Fruit fly (Drosophila melanogaster) whole organism, embryonic: Measurements from ENCODE around the gene CG4951.

ENCODE experiments used
- ATbp ChIP-seq: fragments of 200-800 bp; sonication (Bioruptor generic); optimal IDR thresholded peaks from 2 replicates; lab custom pipeline; 2017; ENCODE audit warnings: missing biosample characterization, mild to moderate bottlenecking, missing genetic modification characterization, missing genetic modification reagents
- Adf1 ChIP-seq: fragments of 200-800 bp; sonication (Bioruptor generic); IDR thresholded peaks from 2 replicates; pipeline ENCODE4 v1.3.6; 2022; ENCODE audit warnings: missing biosample characterization, missing genetic modification characterization
- Aef1 ChIP-seq: fragments of 200-800 bp; sonication (Bioruptor generic); IDR thresholded peaks from 3 replicates; pipeline ENCODE4 v1.3.6; 2022; ENCODE audit warnings: missing biosample characterization, missing genetic modification characterization
- Atf6 ChIP-seq: fragments of 200-800 bp; sonication (Bioruptor generic); IDR thresholded peaks from 2 replicates; pipeline ENCODE4 v1.3.6; 2022; ENCODE audit warnings: missing biosample characterization, missing genetic modification characterization
- BEAF-32 ChIP-seq: fragments of 200-800 bp; sonication (Bioruptor generic); optimal IDR thresholded peaks from 3 replicates; lab custom pipeline; 2017; ENCODE audit warnings: missing biosample characterization, missing genetic modification characterization, mild to moderate bottlenecking, moderate library complexity, missing genetic modification reagents
- C15 ChIP-seq: fragments of 200-800 bp; sonication (Bioruptor generic); IDR thresholded peaks from 3 replicates; pipeline ENCODE4 v1.3.6; 2022; ENCODE audit warnings: missing biosample characterization, missing genetic modification characterization
- CG10147 ChIP-seq: fragments of 200-800 bp; sonication (Bioruptor generic); optimal IDR thresholded peaks from 2 replicates; lab custom pipeline; 2019; ENCODE audit warnings: missing biosample characterization, mild to moderate bottlenecking, missing genetic modification characterization, moderate library complexity
- CG10321 ChIP-seq: fragments of 200-800 bp; sonication (Bioruptor generic); IDR thresholded peaks from 2 replicates; pipeline ENCODE4 v1.3.6; 2022; ENCODE audit warnings: missing biosample characterization, missing genetic modification characterization
- CG11723 ChIP-seq: fragments of 200-800 bp; sonication (Bioruptor generic); optimal IDR thresholded peaks from 2 replicates; lab custom pipeline; 2017; ENCODE audit warnings: missing biosample characterization, mild to moderate bottlenecking, missing genetic modification characterization
- CG12236 ChIP-seq: fragments of 200-800 bp; sonication (Bioruptor generic); optimal IDR thresholded peaks from 2 replicates; lab custom pipeline; 2016; ENCODE audit warnings: missing biosample characterization, missing genetic modification characterization
- CG13624 ChIP-seq: fragments of 200-800 bp; sonication (Bioruptor generic); optimal IDR thresholded peaks from 2 replicates; lab custom pipeline; 2016; ENCODE audit warnings: missing biosample characterization, missing genetic modification characterization
- CG13894 ChIP-seq: fragments of 200-800 bp; sonication (Bioruptor generic); optimal IDR thresholded peaks from 3 replicates; lab custom pipeline; 2018; ENCODE audit warnings: missing biosample characterization, mild to moderate bottlenecking, missing genetic modification characterization, moderate library complexity
- CG15479 ChIP-seq: fragments of 200-800 bp; sonication (Bioruptor generic); optimal IDR thresholded peaks from 3 replicates; lab custom pipeline; 2019; ENCODE audit warnings: missing biosample characterization, mild to moderate bottlenecking, missing genetic modification characterization, moderate library complexity
- CG1602 ChIP-seq: fragments of 200-800 bp; sonication (Bioruptor generic); optimal IDR thresholded peaks from 3 replicates; lab custom pipeline; 2016; ENCODE audit warnings: missing biosample characterization, missing genetic modification characterization
- CG16863 ChIP-seq: fragments of 200-800 bp; sonication (Bioruptor generic); optimal IDR thresholded peaks from 3 replicates; lab custom pipeline; 2016; ENCODE audit warnings: missing biosample characterization, missing genetic modification characterization
- CG17568 ChIP-seq: fragments of 200-800 bp; sonication (Bioruptor generic); optimal IDR thresholded peaks from 2 replicates; lab custom pipeline; 2018; ENCODE audit warnings: missing biosample characterization, mild to moderate bottlenecking, missing genetic modification characterization, moderate library complexity
- CG2889 ChIP-seq: fragments of 200-800 bp; sonication (Bioruptor generic); IDR thresholded peaks from 3 replicates; pipeline ENCODE4 v1.3.6; 2022; ENCODE audit warnings: missing biosample characterization, missing genetic modification characterization
- CG30020 ChIP-seq: fragments of 200-800 bp; optimal IDR thresholded peaks from 2 replicates; lab custom pipeline; 2019; ENCODE audit warnings: missing biosample characterization, mild to moderate bottlenecking, missing genetic modification characterization, moderate library complexity
- CG31441 ChIP-seq: fragments of 200-800 bp; sonication (Bioruptor generic); IDR thresholded peaks from 2 replicates; pipeline ENCODE4 v1.3.6; 2022; ENCODE audit warnings: missing biosample characterization, missing genetic modification characterization
- CG32767 ChIP-seq: fragments of 200-800 bp; sonication (Bioruptor generic); IDR thresholded peaks from 2 replicates; pipeline ENCODE4 v1.3.6; 2022; ENCODE audit warnings: missing biosample characterization, missing genetic modification characterization
- CG34224 ChIP-seq: fragments of 200-800 bp; sonication (Bioruptor generic); IDR thresholded peaks from 3 replicates; pipeline ENCODE4 v1.3.6; 2022; ENCODE audit warnings: missing biosample characterization, missing genetic modification characterization; ENCODE audit not compliant: partially characterized antibody
- CG4617 ChIP-seq: fragments of 200-800 bp; sonication (Bioruptor generic); optimal IDR thresholded peaks from 3 replicates; lab custom pipeline; 2016; ENCODE audit warnings: missing biosample characterization, missing genetic modification characterization, borderline replicate concordance
- CG5180 ChIP-seq: fragments of 200-800 bp; sonication (Bioruptor generic); optimal IDR thresholded peaks from 3 replicates; lab custom pipeline; 2017; ENCODE audit warnings: missing biosample characterization, missing genetic modification characterization, mild to moderate bottlenecking, moderate library complexity, missing genetic modification reagents
- CG6791 ChIP-seq: fragments of 200-800 bp; sonication (Bioruptor generic); IDR thresholded peaks from 3 replicates; pipeline ENCODE4 v1.3.6; 2022; ENCODE audit warnings: missing biosample characterization, missing genetic modification characterization; ENCODE audit not compliant: partially characterized antibody
- CG8281 ChIP-seq: fragments of 200-800 bp; sonication (Bioruptor generic); optimal IDR thresholded peaks from 2 replicates; lab custom pipeline; 2018; ENCODE audit warnings: missing biosample characterization, mild to moderate bottlenecking, missing genetic modification characterization, moderate library complexity
- CrebB ChIP-seq: fragments of 200-800 bp; sonication (Bioruptor generic); optimal IDR thresholded peaks from 3 replicates; lab custom pipeline; 2018; ENCODE audit warnings: missing biosample characterization, mild to moderate bottlenecking, missing genetic modification characterization
- D ChIP-seq, 2 experiments: fragments of 200-800 bp in 1 of 2; fragments of >200 bp in 1 of 2; sonication (Bioruptor generic) in 1 of 2; optimal IDR thresholded peaks; 2 replicates in 1 of 2; 3 replicates in 1 of 2; lab custom pipeline; 2017; ENCODE audit warnings: mild to moderate bottlenecking in 1 of 2, missing biosample characterization in 1 of 2, missing genetic modification characterization in 1 of 2, missing genetic modification reagents in 1 of 2
- Eip74EF ChIP-seq, 2 experiments: fragments of 200-800 bp in 1 of 2; fragments of >200 bp in 1 of 2; sonication (Bioruptor generic) in 1 of 2; optimal IDR thresholded peaks; 2 replicates each; lab custom pipeline; 2017 to 2019; ENCODE audit warnings: missing biosample characterization in 2 of 2, missing genetic modification characterization in 2 of 2, mild to moderate bottlenecking in 1 of 2, moderate library complexity in 1 of 2
- HmgZ ChIP-seq: fragments of 200-800 bp; sonication (Bioruptor generic); optimal IDR thresholded peaks from 2 replicates; lab custom pipeline; 2018; ENCODE audit warnings: missing biosample characterization, mild to moderate bottlenecking, missing genetic modification characterization
- Hsf ChIP-seq: fragments of 200-800 bp; sonication (Bioruptor generic); optimal IDR thresholded peaks from 3 replicates; lab custom pipeline; 2016; ENCODE audit warnings: missing biosample characterization, missing genetic modification characterization
- Jarid2 ChIP-seq: fragments of 200-800 bp; sonication (Bioruptor generic); optimal IDR thresholded peaks from 3 replicates; lab custom pipeline; 2017; ENCODE audit warnings: mild to moderate bottlenecking, missing biosample characterization, missing genetic modification reagents, missing genetic modification characterization
- Mrtf ChIP-seq: fragments of 200-800 bp; sonication (Bioruptor generic); IDR thresholded peaks from 3 replicates; pipeline ENCODE4 v1.3.6; 2022; ENCODE audit warnings: missing biosample characterization, missing genetic modification characterization
- Myb ChIP-seq: fragments of 200-800 bp; sonication (Bioruptor generic); optimal IDR thresholded peaks from 2 replicates; lab custom pipeline; 2016; ENCODE audit warnings: missing biosample characterization, missing genetic modification characterization
- Oaz ChIP-seq: fragments of 200-800 bp; sonication (Bioruptor generic); IDR thresholded peaks from 2 replicates; pipeline ENCODE4 v1.3.6; 2022; ENCODE audit warnings: missing biosample characterization, missing genetic modification characterization
- ac ChIP-seq: fragments of 200-800 bp; sonication (Bioruptor generic); optimal IDR thresholded peaks from 3 replicates; lab custom pipeline; 2017; ENCODE audit warnings: missing biosample characterization, mild to moderate bottlenecking, missing genetic modification characterization
- az2 ChIP-seq: fragments of 200-800 bp; sonication (Bioruptor generic); optimal IDR thresholded peaks from 3 replicates; lab custom pipeline; 2016; ENCODE audit warnings: missing biosample characterization, missing genetic modification characterization
- cg ChIP-seq: fragments of 200-800 bp; sonication (Bioruptor generic); optimal IDR thresholded peaks from 3 replicates; lab custom pipeline; 2019; ENCODE audit warnings: missing biosample characterization, mild to moderate bottlenecking, missing genetic modification characterization, moderate library complexity
- chn ChIP-seq: fragments of 200-800 bp; sonication (Bioruptor generic); optimal IDR thresholded peaks from 2 replicates; lab custom pipeline; 2016; ENCODE audit warnings: missing biosample characterization, missing genetic modification characterization
- crc ChIP-seq: fragments of 200-800 bp; sonication (Bioruptor generic); optimal IDR thresholded peaks from 2 replicates; lab custom pipeline; 2016; ENCODE audit warnings: missing biosample characterization, missing genetic modification characterization
- da ChIP-seq: fragments of 200-800 bp; sonication (Bioruptor generic); optimal IDR thresholded peaks from 2 replicates; lab custom pipeline; 2016; ENCODE audit warnings: missing biosample characterization, missing genetic modification characterization
- fru ChIP-seq: fragments of >200 bp; optimal IDR thresholded peaks from 2 replicates; lab custom pipeline; 2017
- hbn ChIP-seq: fragments of 200-800 bp; sonication (Bioruptor generic); IDR thresholded peaks from 2 replicates; pipeline ENCODE4 v1.3.6; 2022; ENCODE audit warnings: missing biosample characterization, missing genetic modification characterization; ENCODE audit not compliant: partially characterized antibody
- kah ChIP-seq: fragments of 200-800 bp; sonication (Bioruptor generic); optimal IDR thresholded peaks from 2 replicates; lab custom pipeline; 2018; ENCODE audit warnings: missing biosample characterization, mild to moderate bottlenecking, missing genetic modification characterization
- klu ChIP-seq: fragments of 200-800 bp; sonication (Bioruptor generic); IDR thresholded peaks from 2 replicates; pipeline ENCODE4 v1.3.6; 2022; ENCODE audit warnings: missing biosample characterization, missing genetic modification characterization
- repo ChIP-seq: fragments of 200-800 bp; sonication (Bioruptor generic); optimal IDR thresholded peaks from 2 replicates; lab custom pipeline; 2016; ENCODE audit warnings: missing biosample characterization, missing genetic modification characterization
- row ChIP-seq: fragments of 200-800 bp; sonication (Bioruptor generic); IDR thresholded peaks from 3 replicates; pipeline ENCODE4 v1.3.6; 2022; ENCODE audit warnings: missing biosample characterization, missing genetic modification characterization
- tgo ChIP-seq: fragments of 200-800 bp; sonication (Bioruptor generic); IDR thresholded peaks from 3 replicates; pipeline ENCODE4 v1.3.6; 2022; ENCODE audit warnings: missing biosample characterization, missing genetic modification characterization
- tio ChIP-seq: fragments of 200-800 bp; sonication (Bioruptor generic); optimal IDR thresholded peaks from 2 replicates; lab custom pipeline; 2017; ENCODE audit warnings: missing biosample characterization, missing genetic modification characterization, inconsistent platforms
- trh ChIP-seq: fragments of 200-800 bp; sonication (Bioruptor generic); optimal IDR thresholded peaks from 2 replicates; lab custom pipeline; 2016; ENCODE audit warnings: missing biosample characterization, missing genetic modification characterization
- unc-4 ChIP-seq: fragments of 200-800 bp; sonication (Bioruptor generic); IDR thresholded peaks from 2 replicates; pipeline ENCODE4 v1.3.6; 2022; ENCODE audit warnings: missing biosample characterization, missing genetic modification characterization; ENCODE audit not compliant: partially characterized antibody

The CG4951 gene

DNA sequence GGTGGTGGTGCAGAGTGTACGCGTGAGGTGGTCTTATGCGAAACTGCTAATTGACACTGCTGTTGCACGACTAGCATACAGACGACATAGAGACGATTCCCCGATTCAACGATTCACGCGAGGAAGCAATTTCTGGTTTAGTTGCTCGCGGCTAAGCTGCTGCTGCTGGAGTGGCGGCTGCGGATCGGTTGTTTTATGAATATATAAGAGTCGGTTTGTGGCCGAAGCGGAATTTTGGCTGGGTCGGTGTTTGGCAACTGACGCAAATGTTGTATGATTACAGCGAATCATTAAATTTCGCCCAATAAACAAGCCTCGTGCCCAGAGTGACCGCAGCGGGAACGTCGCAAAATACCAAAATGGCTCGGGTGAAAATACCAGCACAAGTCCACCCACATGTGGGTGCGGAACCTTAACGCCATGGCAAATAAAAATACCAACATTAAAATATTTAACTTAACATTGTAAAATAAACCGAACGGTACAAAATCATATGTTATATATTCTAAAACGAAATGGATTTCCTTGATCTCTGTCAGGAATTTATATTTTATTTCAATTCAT, 6.1 kb downstream of the CG4951 start, which contains the start of gene mfrn (continued):
- TF ChIP-seq cg (GFP tag; lab: Kevin White, UChicago) (no peak), trh (GFP tag; lab: Kevin White, UChicago) (no peak), repo (GFP tag; lab: Kevin White, UChicago) (no peak), tgo (no peak), HmgZ (tag; lab: Kevin White, UChicago) (peak; percentile 30), ac (GFP tag; lab: Kevin White, UChicago) (no peak), Eip74EF (GFP tag; optimal IDR thresholded peaks at IDR 0.05; lab: Kevin White, UChicago) (no peak), Aef1 (GFP tag; lab: Robert Waterston, UW) (no peak), Atf6 (GFP tag; lab: Robert Waterston, UW) (no peak), CG2889 (GFP tag; lab: Robert Waterston, UW) (no peak), CG12236 (no peak), ATbp (no peak), row (GFP tag; lab: Robert Waterston, UW) (peak; percentile 5; the same call in 1 of the 3 replicates), hbn (no peak), tio (no peak), Myb (no peak), CG10321 (no peak), CG10147 (no peak), CG16863 (GFP tag; lab: Kevin White, UChicago) (no peak), klu (GFP tag; lab: Robert Waterston, UW) (peak; percentile 16; the same call in 1 of the 2 replicates), unc-4 (GFP tag; lab: Robert Waterston, UW) (no peak), CG4617 (GFP tag; lab: Kevin White, UChicago) (peak; percentile 46), CG8281 (tag; lab: Kevin White, UChicago) (no peak), CG34224 (GFP tag; lab: Robert Waterston, UW) (peak; percentile 29; the same call in 1 of the 3 replicates), C15 (GFP tag; lab: Robert Waterston, UW) (no peak), CG11723 (GFP tag; lab: Kevin White, UChicago) (no peak), az2 (GFP tag; lab: Kevin White, UChicago) (no peak), CG30020 (tag; lab: Kevin White, UChicago) (no peak), Jarid2 (GFP tag; lab: Kevin White, UChicago) (peak; percentile 22), CG32767 (no peak), CG17568 (GFP tag; lab: Kevin White, UChicago) (no peak), Oaz (no peak), crc (GFP tag; lab: Kevin White, UChicago) (no peak), fru (lab: Kevin White, UChicago) (no peak), kah (GFP tag; lab: Kevin White, UChicago) (no peak), CG13624 (no peak), D (optimal IDR thresholded peaks at IDR 0.05; lab: Kevin White, UChicago) (no peak), D (GFP tag; optimal IDR thresholded peaks at IDR 0.05; lab: Kevin White, UChicago) (no peak), CG15479 (GFP tag; lab: Kevin White, UChicago) (peak; percentile 36), Hsf (GFP tag; lab: Kevin White, UChicago) (no peak), CG6791 (GFP tag; lab: Robert Waterston, UW) (no peak), CG13894 (tag; lab: Kevin White, UChicago) (no peak), Adf1 (GFP tag; lab: Robert Waterston, UW) (no peak), CG31441 (GFP tag; lab: Robert Waterston, UW) (no peak), BEAF-32 (GFP tag; lab: Kevin White, UChicago) (peak; percentile 30), chn (GFP tag; lab: Kevin White, UChicago) (peak; percentile 10), da (GFP tag; lab: Kevin White, UChicago) (no peak), CrebB (tag; lab: Kevin White, UChicago) (no peak), CG5180 (GFP tag; lab: Kevin White, UChicago) (no peak), CG1602 (GFP tag; lab: Kevin White, UChicago) (no peak), Mrtf (GFP tag; lab: Robert Waterston, UW) (no peak)
